Fruit fly (Drosophila melanogaster): ENCODE data around the gene CG12096.
A peak's percentile ranks its signal among the peaks of the same experiment; 100 is the strongest.
"Not testable (repeated sequence)": the region's sequence is repeated elsewhere in the genome, so short reads cannot be mapped to it uniquely, and the experiment has no call there.

The CG12096 gene

dm6 chrX:13136939-13137697 lies 22.3 kb upstream of the CG12096 start:
- no peak for TF ChIP-seq CG17801 (GFP tag; optimal IDR thresholded peaks at IDR 0.05; ENCODE audit: partially characterized antibody)

DNA sequence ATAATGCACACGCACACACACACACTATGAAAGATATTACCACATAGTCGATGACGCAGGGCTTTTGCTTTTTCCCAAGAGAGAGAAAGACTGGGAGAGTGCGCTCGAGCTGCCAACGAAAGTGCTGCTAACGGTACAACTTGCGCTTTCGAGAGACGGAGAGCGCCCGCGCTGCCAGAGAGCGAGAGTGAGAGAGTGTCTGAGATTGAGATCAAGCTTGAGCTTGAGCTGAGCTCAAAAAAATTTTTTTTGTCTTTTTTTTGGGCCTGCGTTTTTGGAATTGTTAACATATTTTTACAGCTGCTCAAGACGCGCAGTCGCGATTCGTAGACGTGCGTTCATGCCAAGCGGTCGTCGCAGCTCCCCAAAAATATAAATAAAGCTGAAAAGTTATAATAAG lies 20.5 kb upstream of the CG12096 start, which contains the start of gene CG32645:
CG32645 (plus strand) TSS at position 313 of the 400 bp plus-strand sequence.
- TF ChIP-seq CG17801 (GFP tag; optimal IDR thresholded peaks at IDR 0.05; ENCODE audit: partially characterized antibody) = no peak

DNA sequence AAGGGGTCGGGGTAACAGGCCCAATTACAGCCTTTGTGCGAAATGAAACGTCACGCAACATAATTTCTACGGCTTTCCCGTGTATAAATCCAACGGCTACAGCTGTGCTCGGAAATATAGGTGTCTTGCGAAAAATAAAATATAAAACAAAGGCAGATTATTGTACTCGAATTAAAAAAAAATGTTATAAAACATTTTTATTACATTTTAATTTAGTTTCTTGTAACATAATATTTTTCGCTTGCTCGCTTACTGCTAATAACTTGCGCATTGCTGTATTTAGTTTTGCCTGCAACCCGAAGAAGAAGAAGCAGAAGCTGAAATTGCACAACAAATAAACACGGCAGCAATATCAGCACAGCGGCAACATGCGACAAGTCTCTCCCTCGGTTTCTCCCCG lies 16.3 kb upstream of the CG12096 start:
- no peak for TF ChIP-seq CG17801 (GFP tag; optimal IDR thresholded peaks at IDR 0.05; ENCODE audit: partially characterized antibody)

dm6 chrX:13145858-13146257 lies 13.5 kb upstream of the CG12096 start:
- no peak for TF ChIP-seq CG17801 (GFP tag; optimal IDR thresholded peaks at IDR 0.05; ENCODE audit: partially characterized antibody)

- TF ChIP-seq CG17801 (GFP tag; optimal IDR thresholded peaks at IDR 0.05; ENCODE audit: partially characterized antibody) = no peak
Measured at dm6 chrX:13149083-13149482, 10.3 kb upstream of the CG12096 start.

- TF ChIP-seq CG17801 (GFP tag; optimal IDR thresholded peaks at IDR 0.05; ENCODE audit: partially characterized antibody) = peak; percentile 6
Measured at dm6 chrX:13154783-13155182, 4.6 kb upstream of the CG12096 start, which contains the start of the genes CG4318 and CG4332. Gene CG4318, minus strand, starts transcription at chrX:13154924. Gene CG4332, plus strand, starts transcription at chrX:13155038.

DNA sequence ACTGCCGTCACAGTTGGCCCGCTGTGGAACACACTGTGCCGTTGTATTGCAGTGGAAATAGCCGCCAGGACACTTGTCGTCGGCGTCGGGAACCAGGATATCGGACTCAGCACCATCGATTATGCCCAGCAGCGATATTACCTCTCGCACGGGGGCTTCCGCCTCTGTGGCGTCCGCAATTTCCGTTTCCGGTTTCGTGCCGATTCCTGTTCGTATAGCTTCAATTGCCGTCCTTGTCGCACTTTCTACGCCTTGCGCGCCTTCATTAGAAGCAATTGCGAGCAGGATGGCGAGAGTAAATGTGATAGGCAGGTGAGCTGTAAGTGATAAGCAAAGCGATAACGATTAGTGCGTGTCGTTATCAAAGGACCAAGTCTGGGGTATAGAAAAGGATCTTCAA lies 13.5 kb downstream of the CG12096 start:
- TF ChIP-seq CG17801 (GFP tag; optimal IDR thresholded peaks at IDR 0.05; ENCODE audit: partially characterized antibody) = no peak

dm6 chrX:13177720-13178119 lies 18.3 kb downstream of the CG12096 start, which contains the start of gene CG32640:
Gene CG32640, plus strand, starts transcription at chrX:13178005.
- TF ChIP-seq CG17801 (GFP tag; optimal IDR thresholded peaks at IDR 0.05; ENCODE audit: partially characterized antibody) = not testable (repeated sequence)

dm6 chrX:13184178-13184577 lies 24.8 kb downstream of the CG12096 start, which contains the start of gene CG32641:
Gene CG32641, plus strand, starts transcription at chrX:13184478.
- TF ChIP-seq CG17801 (GFP tag; optimal IDR thresholded peaks at IDR 0.05; ENCODE audit: partially characterized antibody) = not testable (repeated sequence)

- no peak for TF ChIP-seq CG17801 (GFP tag; optimal IDR thresholded peaks at IDR 0.05; ENCODE audit: partially characterized antibody)
Measured at dm6 chrX:13189032-13189431, 29.6 kb downstream of the CG12096 start, which contains the start of gene Lgr4. Gene Lgr4, minus strand, starts transcription at chrX:13189164.

DNA sequence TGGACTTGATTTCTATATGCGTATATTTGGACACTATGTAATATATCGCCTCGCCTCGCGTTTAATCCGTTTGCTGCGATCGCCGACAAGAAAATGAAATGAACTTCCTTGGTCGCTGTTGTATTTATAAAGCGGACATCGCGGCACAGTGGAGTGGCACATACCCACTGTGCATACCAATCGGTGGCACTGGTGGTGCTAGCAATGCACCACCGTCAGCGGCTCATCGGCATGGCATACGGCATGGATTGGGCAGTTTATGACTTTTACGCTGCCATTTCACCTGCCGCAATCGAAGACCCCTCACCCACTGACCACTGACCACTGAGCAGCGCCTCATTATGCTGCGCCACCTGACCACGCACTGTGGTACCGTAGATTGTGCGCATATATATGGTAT lies 32.4 kb downstream of the CG12096 start, which contains the start of gene CG12723:
CG12723 (minus strand) TSS at position 101 of the 400 bp plus-strand sequence.
- no peak for TF ChIP-seq CG17801 (GFP tag; optimal IDR thresholded peaks at IDR 0.05; ENCODE audit: partially characterized antibody)

DNA sequence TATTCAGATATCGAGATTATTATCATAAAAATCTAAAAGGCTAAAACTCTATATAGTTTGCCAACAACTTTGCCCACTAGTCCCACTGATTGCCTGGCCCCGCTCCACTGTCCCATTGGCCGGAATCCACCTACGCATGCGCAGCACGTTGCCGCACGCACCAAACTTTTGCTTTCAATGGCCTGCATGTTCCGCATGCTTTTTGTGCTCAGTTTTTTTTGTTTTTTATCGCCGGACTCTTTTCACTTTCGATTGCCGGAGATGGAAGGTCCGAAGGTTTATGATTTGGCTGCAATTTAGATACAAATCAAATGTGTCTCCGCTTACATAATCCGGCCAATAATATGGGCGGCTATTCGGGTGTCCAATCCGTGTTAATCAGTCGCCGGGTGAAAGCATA lies 32.8 kb downstream of the CG12096 start:
- no peak for TF ChIP-seq CG17801 (GFP tag; optimal IDR thresholded peaks at IDR 0.05; ENCODE audit: partially characterized antibody)

- TF ChIP-seq CG17801 (GFP tag; optimal IDR thresholded peaks at IDR 0.05; ENCODE audit: partially characterized antibody) = no peak
Measured at dm6 chrX:13194249-13194648, 34.8 kb downstream of the CG12096 start, which contains the start of gene Coq5. Gene Coq5, minus strand, starts transcription at chrX:13194551.

DNA sequence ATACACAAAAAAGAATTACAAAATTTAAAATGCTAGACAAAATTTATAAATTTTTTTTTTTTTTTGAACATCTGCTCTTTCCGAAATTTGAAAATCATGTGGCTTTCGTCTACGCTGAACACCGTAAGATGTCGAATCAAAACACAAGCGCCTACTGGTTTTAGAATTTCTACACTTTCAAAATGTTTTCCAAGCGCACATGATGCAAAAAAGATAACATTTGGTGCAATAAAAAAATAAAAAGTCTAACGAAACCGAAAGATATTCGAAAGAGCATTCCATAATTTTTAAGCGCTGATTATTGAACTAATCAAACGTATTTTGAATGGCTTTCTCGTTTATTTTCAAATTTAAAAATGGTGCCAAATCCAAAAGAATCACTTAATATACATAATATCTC lies 42.8 kb downstream of the CG12096 start, which contains the start of gene CG44437:
CG44437 (minus strand) TSS at position 101 of the 400 bp plus-strand sequence.
- no peak for TF ChIP-seq CG17801 (GFP tag; optimal IDR thresholded peaks at IDR 0.05; ENCODE audit: partially characterized antibody)

DNA sequence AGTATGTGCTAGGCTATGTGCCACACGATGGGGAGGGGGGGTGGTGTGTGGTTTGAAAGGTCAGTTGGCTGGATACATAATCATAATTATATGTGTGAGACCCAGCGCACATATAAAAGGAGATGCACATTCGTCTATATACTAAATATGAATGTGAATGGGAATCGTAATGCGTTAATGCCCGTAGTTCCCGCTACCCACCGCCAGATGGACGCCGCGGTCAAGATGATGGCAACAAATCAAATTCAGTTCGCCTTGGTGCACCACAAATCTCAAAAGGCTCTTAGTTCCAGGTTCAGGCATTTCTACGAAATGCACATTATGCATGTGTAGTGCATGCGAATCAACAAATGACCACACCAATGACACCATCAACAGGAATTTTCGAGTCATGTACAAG lies 45.3 kb downstream of the CG12096 start:
- no peak for TF ChIP-seq CG17801 (GFP tag; optimal IDR thresholded peaks at IDR 0.05; ENCODE audit: partially characterized antibody)

- TF ChIP-seq CG17801 (GFP tag; optimal IDR thresholded peaks at IDR 0.05; ENCODE audit: partially characterized antibody) = no peak
Measured at dm6 chrX:13208075-13208474, 48.7 kb downstream of the CG12096 start.
